Worm (Caenorhabditis elegans): ENCODE measurements around the gene acs-21.
"Not testable (repeated sequence)": the region's sequence is repeated elsewhere in the genome, so short reads cannot be mapped to it uniquely, and the experiment has no call there.

Gene acs-21

DNA sequence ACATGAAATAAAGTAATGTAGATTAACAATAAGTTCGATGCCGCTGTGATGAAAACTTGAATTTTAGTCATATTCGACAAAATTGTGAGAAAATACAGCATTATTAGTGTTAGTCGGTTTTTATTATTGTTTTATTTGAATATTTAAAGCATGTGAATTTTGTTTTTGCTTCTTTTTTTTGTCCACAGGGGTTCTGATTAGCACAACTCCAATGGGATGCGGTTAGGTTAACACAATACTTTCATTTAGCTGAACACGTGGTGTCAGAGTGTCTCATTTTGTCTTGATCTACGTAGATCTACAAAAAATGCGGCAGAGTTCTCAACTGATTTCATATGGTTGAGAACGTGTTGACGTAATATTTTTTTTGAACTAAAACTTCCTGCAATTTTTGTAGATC, 19.8 kb upstream of the acs-21 start, which contains the start of gene str-40:
Gene str-40, minus strand, starts transcription at position 101 of the 400 bp plus-strand sequence.
- no peak for TF ChIP-seq ztf-29 (GFP tag; IDR thresholded peaks at IDR 0.05)
- TF ChIP-seq med-1 (GFP tag; optimal IDR thresholded peaks at IDR 0.05; ENCODE audit: insufficient read depth): no peak
- TF ChIP-seq cog-1 (tag; optimal IDR thresholded peaks at IDR 0.05): no peak
- TF ChIP-seq ref-1 (GFP tag; conservative IDR thresholded peaks at IDR 0.05): no peak
- TF ChIP-seq tab-1 (GFP tag; IDR thresholded peaks at IDR 0.05): no peak
- no peak for TF ChIP-seq klf-2 (GFP tag; conservative IDR thresholded peaks at IDR 0.05)
- no peak for TF ChIP-seq ztf-23 (GFP tag; IDR thresholded peaks at IDR 0.05)
- TF ChIP-seq T22C8.4 (GFP tag; IDR thresholded peaks at IDR 0.05): no peak
- no peak for TF ChIP-seq flt-1 (GFP tag; IDR thresholded peaks at IDR 0.05)

DNA sequence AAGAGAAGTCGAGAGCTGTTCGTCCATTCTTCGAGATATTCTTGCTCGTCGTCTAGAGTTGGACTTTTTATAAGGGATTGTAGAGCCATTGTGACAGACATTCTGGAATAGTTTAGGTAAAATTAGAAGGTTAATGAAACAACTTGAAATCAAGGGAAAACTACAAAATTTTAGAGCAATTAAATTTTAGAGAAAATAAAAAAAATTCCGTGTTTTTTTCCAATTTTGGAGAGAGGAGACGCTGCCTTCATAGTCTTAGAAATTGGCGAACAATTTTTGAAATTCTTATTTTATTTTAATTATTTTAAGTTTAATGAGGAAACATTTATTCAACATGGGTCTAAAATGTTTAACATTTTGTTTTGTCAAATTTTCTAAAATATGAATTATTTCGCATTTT, 17.3 kb upstream of the acs-21 start, which contains the start of gene C50H11.13:
Gene C50H11.13, minus strand, starts transcription at position 101 of the 400 bp plus-strand sequence.
- TF ChIP-seq cog-1 (tag; optimal IDR thresholded peaks at IDR 0.05): no peak

DNA sequence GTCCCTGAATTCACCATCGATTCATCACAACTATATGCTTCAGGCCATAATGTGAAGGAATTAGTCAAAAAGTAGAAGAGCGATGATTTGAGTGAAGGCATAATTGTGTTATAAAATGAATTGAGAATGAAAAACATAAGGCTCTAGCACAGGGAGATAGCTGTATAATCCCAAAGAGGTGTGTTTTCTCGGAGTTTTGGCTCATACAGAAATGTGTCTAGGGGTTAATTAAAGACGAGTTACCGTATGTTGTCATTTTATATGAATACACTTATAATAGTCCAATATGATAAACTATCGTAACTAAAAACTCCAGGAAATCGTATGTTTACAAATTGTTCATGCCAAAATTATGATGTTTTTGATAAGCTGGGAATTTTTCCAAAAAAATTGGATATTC, 8.1 kb upstream of the acs-21 start, which contains the start of gene srt-5:
Gene srt-5, minus strand, starts transcription at position 101 of the 400 bp plus-strand sequence.
- TF ChIP-seq ztf-29 (GFP tag; IDR thresholded peaks at IDR 0.05): no peak
- no peak for TF ChIP-seq flt-1 (GFP tag; IDR thresholded peaks at IDR 0.05)
- no peak for TF ChIP-seq T22C8.4 (GFP tag; IDR thresholded peaks at IDR 0.05)
- TF ChIP-seq ref-1 (GFP tag; conservative IDR thresholded peaks at IDR 0.05): no peak
- no peak for TF ChIP-seq cog-1 (tag; optimal IDR thresholded peaks at IDR 0.05)
- no peak for TF ChIP-seq med-1 (GFP tag; optimal IDR thresholded peaks at IDR 0.05; ENCODE audit: insufficient read depth)
- TF ChIP-seq klf-2 (GFP tag; conservative IDR thresholded peaks at IDR 0.05): no peak
- TF ChIP-seq tab-1 (GFP tag; IDR thresholded peaks at IDR 0.05): no peak
- no peak for TF ChIP-seq ztf-23 (GFP tag; IDR thresholded peaks at IDR 0.05)

DNA sequence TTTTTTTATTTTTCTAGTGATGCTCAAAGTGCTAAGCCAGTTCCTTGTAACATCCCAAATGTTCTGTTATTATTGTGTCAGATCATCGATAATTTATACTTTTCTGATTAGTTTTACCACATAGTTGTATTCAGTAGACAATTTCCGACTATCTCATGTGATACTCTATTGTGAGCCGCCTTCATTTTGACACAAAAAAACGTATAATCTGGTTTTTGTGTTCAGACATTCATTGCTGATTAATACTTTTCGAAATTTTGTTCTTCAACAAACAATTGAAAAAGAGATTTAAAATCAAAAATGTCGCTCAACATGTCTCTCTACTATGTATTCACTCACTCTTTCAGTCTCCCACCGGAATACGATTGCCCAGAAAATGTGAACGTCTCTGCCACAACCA, 7.4 kb upstream of the acs-21 start, which contains the start of gene srt-7:
Gene srt-7, plus strand, starts transcription at position 301 of the 400 bp plus-strand sequence.
- TF ChIP-seq ztf-29 (GFP tag; IDR thresholded peaks at IDR 0.05): no peak
- no peak for TF ChIP-seq tab-1 (GFP tag; IDR thresholded peaks at IDR 0.05)
- TF ChIP-seq klf-2 (GFP tag; conservative IDR thresholded peaks at IDR 0.05): no peak
- TF ChIP-seq med-1 (GFP tag; optimal IDR thresholded peaks at IDR 0.05; ENCODE audit: insufficient read depth): no peak
- no peak for TF ChIP-seq ztf-23 (GFP tag; IDR thresholded peaks at IDR 0.05)
- TF ChIP-seq flt-1 (GFP tag; IDR thresholded peaks at IDR 0.05): no peak
- TF ChIP-seq ref-1 (GFP tag; conservative IDR thresholded peaks at IDR 0.05): no peak
- no peak for TF ChIP-seq cog-1 (tag; optimal IDR thresholded peaks at IDR 0.05)
- TF ChIP-seq T22C8.4 (GFP tag; IDR thresholded peaks at IDR 0.05): no peak

DNA sequence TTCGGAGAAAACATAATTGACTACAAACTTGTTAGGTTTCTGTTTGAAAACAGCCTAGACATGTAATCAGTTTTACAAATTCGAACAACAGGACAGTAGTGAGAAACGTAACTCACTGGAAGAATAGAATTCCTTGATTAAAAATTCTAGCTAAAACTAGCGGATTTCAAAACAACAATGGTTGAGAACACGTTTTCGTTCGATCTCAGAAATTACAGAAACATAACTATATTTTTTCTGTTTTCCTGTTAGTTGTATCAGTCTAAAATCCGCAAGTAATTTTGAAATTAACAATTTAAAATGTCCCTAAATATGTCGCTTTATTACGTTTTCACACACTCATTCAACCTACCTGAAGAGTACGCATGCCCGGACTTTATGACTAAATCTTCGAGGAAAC, 2.6 kb upstream of the acs-21 start, which contains the start of gene srt-8:
Gene srt-8, plus strand, starts transcription at position 301 of the 400 bp plus-strand sequence.
- no peak for TF ChIP-seq flt-1 (GFP tag; IDR thresholded peaks at IDR 0.05)
- no peak for TF ChIP-seq ztf-23 (GFP tag; IDR thresholded peaks at IDR 0.05)
- TF ChIP-seq tab-1 (GFP tag; IDR thresholded peaks at IDR 0.05): no peak
- TF ChIP-seq klf-2 (GFP tag; conservative IDR thresholded peaks at IDR 0.05): no peak
- TF ChIP-seq T22C8.4 (GFP tag; IDR thresholded peaks at IDR 0.05): no peak

DNA sequence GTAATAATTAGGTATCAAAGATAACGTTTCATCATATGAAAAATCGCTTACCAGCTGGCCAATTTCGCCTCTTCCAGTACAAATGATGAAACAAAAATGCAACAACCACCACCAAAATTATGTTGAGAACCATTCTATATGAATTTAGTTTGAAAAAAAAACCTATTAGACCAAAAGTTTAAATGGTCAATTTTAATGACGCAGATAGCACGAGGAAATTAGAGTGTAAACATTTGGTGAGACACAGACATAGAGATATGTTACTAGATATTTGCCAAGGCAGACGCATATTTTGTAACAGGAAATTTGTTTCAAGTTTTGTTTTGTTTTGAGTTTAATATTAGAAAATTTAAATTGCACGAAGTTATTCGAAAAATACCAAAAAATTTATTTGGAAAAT, 5.5 kb downstream of the acs-21 start, which contains the start of gene cyp-33C9:
Gene cyp-33C9, minus strand, starts transcription at position 211 of the 400 bp plus-strand sequence.
- TF ChIP-seq med-1 (GFP tag; optimal IDR thresholded peaks at IDR 0.05; ENCODE audit: insufficient read depth) (no peak), T22C8.4 (GFP tag; IDR thresholded peaks at IDR 0.05) (no peak), tab-1 (GFP tag; IDR thresholded peaks at IDR 0.05) (no peak), klf-2 (GFP tag; conservative IDR thresholded peaks at IDR 0.05) (no peak), ztf-23 (GFP tag; IDR thresholded peaks at IDR 0.05) (no peak), cog-1 (tag; optimal IDR thresholded peaks at IDR 0.05) (no peak), flt-1 (GFP tag; IDR thresholded peaks at IDR 0.05) (no peak), ztf-29 (GFP tag; IDR thresholded peaks at IDR 0.05) (no peak), ref-1 (GFP tag; conservative IDR thresholded peaks at IDR 0.05) (no peak)

DNA sequence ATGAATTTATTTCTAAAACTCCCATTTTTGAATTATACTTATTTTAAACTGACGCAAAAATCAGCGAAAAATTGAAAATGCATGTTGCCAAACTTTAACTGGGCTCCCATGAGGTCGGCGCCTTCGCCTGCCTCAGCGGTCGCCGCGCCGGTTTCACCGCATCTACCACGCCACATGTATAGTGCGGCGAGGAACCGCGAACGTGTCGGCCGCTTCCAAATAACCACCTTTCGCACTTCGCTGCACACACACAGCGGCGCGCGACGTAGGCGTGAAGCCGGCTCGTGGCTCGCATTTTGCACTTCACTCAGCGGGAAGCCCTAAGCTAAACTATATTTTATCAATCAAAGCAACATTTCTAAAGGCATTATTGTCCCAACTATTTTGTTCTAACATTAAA, 11.7 kb downstream of the acs-21 start:
- TF ChIP-seq tab-1 (GFP tag; IDR thresholded peaks at IDR 0.05): no peak
- TF ChIP-seq ztf-23 (GFP tag; IDR thresholded peaks at IDR 0.05): no peak
- no peak for TF ChIP-seq klf-2 (GFP tag; conservative IDR thresholded peaks at IDR 0.05)
- no peak for TF ChIP-seq med-1 (GFP tag; optimal IDR thresholded peaks at IDR 0.05; ENCODE audit: insufficient read depth)
- TF ChIP-seq ztf-29 (GFP tag; IDR thresholded peaks at IDR 0.05): no peak
- TF ChIP-seq ref-1 (GFP tag; conservative IDR thresholded peaks at IDR 0.05): no peak
- TF ChIP-seq flt-1 (GFP tag; IDR thresholded peaks at IDR 0.05): no peak

DNA sequence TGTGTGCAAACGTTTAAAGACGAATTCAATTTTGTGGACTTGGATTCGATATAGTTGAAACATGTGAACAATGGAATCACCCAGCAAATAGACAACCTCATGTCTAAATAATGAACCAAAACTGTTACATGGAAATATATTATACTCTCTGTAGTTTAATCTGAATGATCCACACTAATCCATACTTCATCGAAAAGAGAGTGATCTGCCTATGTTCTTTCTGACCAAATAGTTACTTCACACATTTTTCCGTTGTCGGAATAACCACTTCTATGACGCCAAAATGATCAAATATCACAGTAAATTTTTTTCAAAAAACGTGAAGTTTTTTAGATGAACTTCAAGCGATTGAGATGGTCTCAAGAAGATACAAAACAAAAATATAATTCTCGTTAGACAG, 13.2 kb downstream of the acs-21 start, which contains the start of gene Y73C8C.4:
Gene Y73C8C.4, minus strand, starts transcription at position 101 of the 400 bp plus-strand sequence.
- TF ChIP-seq med-1 (GFP tag; optimal IDR thresholded peaks at IDR 0.05; ENCODE audit: insufficient read depth); klf-2 (GFP tag; conservative IDR thresholded peaks at IDR 0.05); tab-1 (GFP tag; IDR thresholded peaks at IDR 0.05): not testable (repeated sequence)

DNA sequence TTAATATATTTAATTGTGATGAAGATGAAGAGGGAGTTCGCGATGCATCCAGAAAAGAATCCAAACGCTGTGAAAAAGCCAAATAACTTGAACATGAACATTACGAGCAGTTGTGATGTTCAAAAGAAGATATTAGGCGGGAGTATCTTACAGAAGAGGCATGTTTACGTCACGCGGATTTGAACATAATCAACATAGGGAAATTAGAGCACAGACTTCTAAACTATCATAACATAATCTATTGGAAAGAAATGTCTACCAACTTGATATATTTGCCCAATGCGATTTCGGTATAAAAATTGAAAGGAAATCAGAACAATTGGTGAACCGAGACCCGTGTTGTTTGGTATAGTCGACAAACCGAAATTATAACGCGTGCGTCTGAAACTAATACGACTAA, 15.3 kb downstream of the acs-21 start, which contains the start of gene str-66:
Gene str-66, minus strand, starts transcription at position 101 of the 400 bp plus-strand sequence.
- no peak for TF ChIP-seq cog-1 (tag; optimal IDR thresholded peaks at IDR 0.05)
- TF ChIP-seq T22C8.4 (GFP tag; IDR thresholded peaks at IDR 0.05): no peak
- TF ChIP-seq ref-1 (GFP tag; conservative IDR thresholded peaks at IDR 0.05): no peak
- no peak for TF ChIP-seq med-1 (GFP tag; optimal IDR thresholded peaks at IDR 0.05; ENCODE audit: insufficient read depth)
- no peak for TF ChIP-seq klf-2 (GFP tag; conservative IDR thresholded peaks at IDR 0.05)

DNA sequence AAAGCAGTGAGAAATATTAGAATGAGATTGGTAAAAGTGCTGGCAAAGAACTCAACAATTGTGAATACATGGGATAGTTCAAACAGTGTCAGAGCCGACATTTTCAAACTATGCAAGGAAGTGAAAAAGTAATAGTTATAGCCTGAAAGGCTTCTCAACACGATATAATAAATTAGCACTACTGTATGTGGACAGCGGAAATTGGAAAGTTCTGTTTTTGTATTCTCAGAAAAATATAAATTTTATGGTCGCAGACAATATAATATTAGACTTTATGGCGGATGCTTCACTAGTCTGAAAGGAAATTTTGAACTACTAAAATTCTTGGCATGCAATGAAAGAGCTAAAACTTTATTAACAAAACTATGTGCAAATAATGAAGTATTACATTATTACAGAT, 16.9 kb downstream of the acs-21 start, which contains the start of gene str-69:
Gene str-69, minus strand, starts transcription at position 101 of the 400 bp plus-strand sequence.
- no peak for TF ChIP-seq cog-1 (tag; optimal IDR thresholded peaks at IDR 0.05)

DNA sequence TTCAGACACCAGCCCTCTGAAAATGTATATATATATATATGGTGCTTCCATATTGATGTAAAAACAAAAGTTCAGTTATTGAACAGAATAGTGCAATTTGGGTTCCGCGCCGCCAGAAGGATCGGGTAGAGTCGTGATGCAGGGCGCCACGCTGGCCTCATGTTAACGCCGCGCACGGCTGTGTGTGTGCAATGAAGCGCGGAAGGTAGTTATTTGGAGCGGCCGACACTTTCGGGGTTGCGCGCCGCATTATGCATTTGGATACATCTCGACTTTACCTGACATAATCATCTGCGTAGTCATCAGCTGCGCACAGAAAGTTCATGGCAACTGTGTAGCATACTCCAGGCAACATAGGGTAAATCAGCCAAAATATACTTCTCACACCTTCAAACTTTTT, 17.9 kb downstream of the acs-21 start:
- TF ChIP-seq ztf-23 (GFP tag; IDR thresholded peaks at IDR 0.05): no peak
- no peak for TF ChIP-seq T22C8.4 (GFP tag; IDR thresholded peaks at IDR 0.05)
- no peak for TF ChIP-seq cog-1 (tag; optimal IDR thresholded peaks at IDR 0.05)
- TF ChIP-seq klf-2 (GFP tag; conservative IDR thresholded peaks at IDR 0.05): no peak
- no peak for TF ChIP-seq ref-1 (GFP tag; conservative IDR thresholded peaks at IDR 0.05)
- no peak for TF ChIP-seq med-1 (GFP tag; optimal IDR thresholded peaks at IDR 0.05; ENCODE audit: insufficient read depth)
- no peak for TF ChIP-seq ztf-29 (GFP tag; IDR thresholded peaks at IDR 0.05)
- TF ChIP-seq flt-1 (GFP tag; IDR thresholded peaks at IDR 0.05): no peak
- TF ChIP-seq tab-1 (GFP tag; IDR thresholded peaks at IDR 0.05): no peak

Data from whole organism, midembryonic.